Worm (Caenorhabditis elegans): ENCODE measurements around the gene srv-25.

DNA sequence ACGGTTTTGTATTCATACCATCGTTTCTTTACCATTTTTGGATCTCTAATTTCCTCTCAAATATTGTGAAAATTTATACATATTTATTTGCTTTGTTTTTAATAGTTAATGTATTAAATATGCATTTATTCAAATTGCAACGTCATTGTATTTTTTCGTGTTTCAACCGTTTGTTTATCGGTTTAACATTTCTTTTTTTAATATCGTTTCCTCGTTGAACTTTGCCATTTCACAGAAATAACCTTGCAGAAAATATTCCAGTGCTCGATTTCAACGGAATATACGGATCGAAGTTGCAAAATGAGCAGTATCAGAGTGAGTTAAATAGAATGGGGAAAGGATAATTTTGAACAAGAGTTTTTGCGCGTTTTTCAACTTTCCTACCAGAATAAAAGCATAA lies 25.8 kb upstream of the srv-25 start, which contains the start of gene seu-1:
- TF ChIP-seq pha-4 (tag; optimal IDR thresholded peaks at IDR 0.05): no peak
- no peak for TF ChIP-seq bed-3 (GFP tag; optimal IDR thresholded peaks at IDR 0.05)
- no peak for TF ChIP-seq elt-3 (tag; optimal IDR thresholded peaks at IDR 0.05)
- no peak for TF ChIP-seq snpc-4 (tag; optimal IDR thresholded peaks at IDR 0.05)
- TF ChIP-seq ceh-43 (GFP tag; optimal IDR thresholded peaks at IDR 0.05): no peak
- no peak for TF ChIP-seq nhr-76 (tag; optimal IDR thresholded peaks at IDR 0.05)
- TF ChIP-seq lin-13 (tag; optimal IDR thresholded peaks at IDR 0.05): no peak
